Worm (Caenorhabditis elegans) whole organism, L1 larva: ENCODE results near the gene asm-3.

Experiments used
- C16A3.4 ChIP-seq: fragments of 150-350 bp; optimal IDR thresholded peaks from 2 replicates; lab custom pipeline; 2014; ENCODE audit warnings: missing biosample characterization, missing genetic modification characterization
- egl-27 ChIP-seq, 2 experiments: fragments of 150-350 bp in 1 of 2; sonication (generic microtip); optimal IDR thresholded peaks; 3 replicates each; lab custom pipeline; 2017 to 2018; ENCODE audit warnings: missing biosample characterization in 2 of 2, missing genetic modification characterization in 2 of 2, missing genetic modification reagents in 2 of 2
- ets-5 ChIP-seq: fragments of 200-800 bp; sonication (Bioruptor generic); IDR thresholded peaks from 2 replicates; pipeline ENCODE4 v1.3.6; 2022; ENCODE audit warnings: missing genetic modification characterization, missing compliant biosample characterization
- jun-1 ChIP-seq: fragments of 150-350 bp; optimal IDR thresholded peaks from 2 replicates; lab custom pipeline; 2014; ENCODE audit warnings: missing biosample characterization, missing genetic modification reagents, missing genetic modification characterization
- lin-35 ChIP-seq, 2 experiments: fragments of 150-350 bp; optimal IDR thresholded peaks; 2 replicates each; lab custom pipeline; 2014; ENCODE audit warnings: missing biosample characterization in 2 of 2, missing genetic modification characterization in 2 of 2, missing genetic modification reagents in 2 of 2
- nhr-237 ChIP-seq: fragments of 150-350 bp; optimal IDR thresholded peaks from 2 replicates; lab custom pipeline; 2014; ENCODE audit warnings: missing biosample characterization, missing genetic modification characterization
- xbp-1 ChIP-seq: sonication (generic microtip); optimal IDR thresholded peaks from 2 replicates; lab custom pipeline; 2016; ENCODE audit warnings: missing genetic modification characterization, missing compliant biosample characterization
- zag-1 ChIP-seq: fragments of 150-350 bp; optimal IDR thresholded peaks from 2 replicates; lab custom pipeline; 2014; ENCODE audit warnings: missing biosample characterization, missing genetic modification characterization

- TF ChIP-seq lin-35 (GFP tag; optimal IDR thresholded peaks at IDR 0.05; lab: Kevin White, UChicago), result no peak
- TF ChIP-seq xbp-1 (tag; lab: Kevin White, UChicago), result no peak
- TF ChIP-seq zag-1 (tag; lab: Kevin White, UChicago), result no peak
- no peak for TF ChIP-seq nhr-237
- no peak for TF ChIP-seq egl-27 (tag; optimal IDR thresholded peaks at IDR 0.05; lab: Kevin White, UChicago)
- TF ChIP-seq jun-1 (tag; lab: Kevin White, UChicago), result no peak
- TF ChIP-seq C16A3.4 (tag; lab: Kevin White, UChicago), result no peak
- TF ChIP-seq ets-5 (GFP tag; lab: Robert Waterston, UW), result no peak
Observed at ce11 chrIV:504495-504894, 19.1 kb downstream of the asm-3 start.
